Worm (Caenorhabditis elegans): ENCODE data around the gene lips-2.

DNA sequence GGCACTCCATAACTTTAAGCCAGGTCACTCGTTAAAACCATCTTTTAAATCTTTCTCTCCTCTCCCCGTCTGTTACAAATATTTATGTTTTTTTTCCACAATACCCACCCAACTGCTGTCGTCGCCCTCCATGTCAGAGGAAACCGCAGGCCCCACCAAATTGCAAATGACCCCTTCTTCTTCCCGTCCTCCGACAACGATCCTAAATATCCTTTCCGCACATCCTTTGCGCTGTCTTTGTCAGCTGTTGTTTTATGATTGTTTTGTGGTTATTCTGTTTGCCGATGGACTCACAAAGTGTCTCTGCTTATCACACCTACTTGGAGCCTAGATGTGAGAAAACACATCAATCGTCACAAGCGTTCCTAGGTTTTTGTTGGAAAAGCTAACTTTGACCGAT lies 37.5 kb upstream of the lips-2 start:
- TF ChIP-seq unc-62 (GFP tag; optimal IDR thresholded peaks at IDR 0.05) (no peak), R02D3.7 (tag; optimal IDR thresholded peaks at IDR 0.05) (no peak), nfya-1 (tag; optimal IDR thresholded peaks at IDR 0.05; ENCODE audit: insufficient read depth) (no peak), tbx-2 (tag; optimal IDR thresholded peaks at IDR 0.05) (no peak)

Data from whole organism, L3 larva.